Worm (Caenorhabditis elegans) whole organism, L4 larva: ENCODE measurements around the gene ZK488.6.

ENCODE experiments used
- ama-1 ChIP-seq: fragments of 150-350 bp; optimal IDR thresholded peaks from 2 replicates; lab custom pipeline; 2014; ENCODE audit warnings: inconsistent platforms, mixed read lengths
- daf-12 ChIP-seq: fragments of 150-350 bp; optimal IDR thresholded peaks from 2 replicates; lab custom pipeline; 2014; ENCODE audit warnings: missing biosample characterization, missing genetic modification reagents, missing genetic modification characterization
- fkh-10 ChIP-seq: fragments of 150-350 bp; optimal IDR thresholded peaks from 2 replicates; lab custom pipeline; 2014; ENCODE audit warnings: missing biosample characterization, missing genetic modification reagents, missing genetic modification characterization
- zag-1 ChIP-seq: fragments of 150-350 bp; optimal IDR thresholded peaks from 2 replicates; lab custom pipeline; 2014; ENCODE audit warnings: missing biosample characterization, missing genetic modification characterization

DNA sequence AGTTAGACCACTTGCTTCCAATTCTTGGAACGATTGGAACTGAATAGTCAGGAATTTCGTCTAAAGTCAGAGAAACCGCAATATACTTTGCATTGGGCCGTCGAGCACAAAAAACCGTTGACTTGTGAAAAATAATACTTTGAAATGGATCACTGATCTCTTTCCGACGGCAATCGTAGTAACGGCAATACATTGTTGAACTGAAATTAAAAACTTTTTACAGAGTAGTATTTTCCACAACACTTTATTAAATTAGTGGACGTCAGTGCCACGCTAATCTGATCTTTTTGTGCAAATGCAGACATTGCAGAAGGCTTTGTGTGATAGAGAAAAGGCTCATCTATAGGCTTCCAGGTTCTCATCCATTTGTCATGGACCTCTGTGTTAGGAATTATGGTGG lies 37.9 kb upstream of the ZK488.6 start:
- no peak for TF ChIP-seq daf-12 (tag; lab: Kevin White, UChicago)
- no peak for TF ChIP-seq fkh-10
- TF ChIP-seq ama-1 (lab: Kevin White, UChicago): no peak
- TF ChIP-seq zag-1: no peak
